Fruit fly (Drosophila melanogaster) whole organism, pupa: Measurements from ENCODE around the gene ND-ACP.

ENCODE experiments used
- CG10348 ChIP-seq: fragments of 200-800 bp; sonication (Bioruptor generic); IDR thresholded peaks from 2 replicates; pipeline ENCODE4 v1.3.6; 2022; ENCODE audit warnings: missing biosample characterization, missing genetic modification characterization
- CG17806 ChIP-seq: fragments of 200-800 bp; sonication (Bioruptor generic); optimal IDR thresholded peaks from 2 replicates; lab custom pipeline; 2018; ENCODE audit warnings: missing biosample characterization, mild to moderate bottlenecking, missing genetic modification characterization, moderate library complexity
- CG4496 ChIP-seq: fragments of 200-800 bp; sonication (Bioruptor generic); IDR thresholded peaks from 3 replicates; pipeline ENCODE4 v1.3.6; 2022; ENCODE audit warnings: missing biosample characterization, missing genetic modification characterization

DNA sequence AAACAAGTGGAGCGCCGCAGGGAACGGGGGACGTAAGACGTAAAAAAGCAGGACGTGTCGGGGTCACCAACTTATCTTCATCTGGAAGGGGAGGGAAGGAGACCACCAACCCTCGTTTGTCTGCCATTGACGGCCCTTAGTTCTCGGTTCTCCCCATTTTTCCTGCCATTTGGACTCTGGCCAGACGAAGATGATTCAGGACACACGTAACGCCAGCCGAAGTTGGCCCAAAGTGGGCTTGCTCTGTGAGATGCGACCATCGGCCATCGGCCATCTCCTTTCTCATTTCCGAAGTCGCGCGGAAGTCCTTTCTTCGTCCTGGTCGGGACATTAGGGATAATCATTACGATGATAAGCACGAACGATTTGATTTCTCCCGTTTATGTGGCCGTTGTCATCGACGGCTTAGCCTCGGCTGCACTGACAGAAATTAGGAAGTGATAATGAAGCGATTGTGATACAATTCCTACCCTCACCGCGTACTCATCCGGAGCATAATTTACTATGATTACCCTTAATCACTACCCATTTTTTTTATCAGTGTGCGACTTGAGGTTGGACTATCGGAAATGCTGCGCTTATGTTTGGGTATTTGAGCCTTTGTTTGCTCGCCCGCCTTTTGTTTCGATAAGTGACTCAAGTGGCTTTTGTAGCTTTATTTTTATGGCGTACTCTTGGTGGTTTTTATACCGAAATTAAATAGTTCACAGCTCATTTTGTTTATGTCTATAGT, 48.7 kb upstream of the ND-ACP start:
- TF ChIP-seq CG10348: no peak
- TF ChIP-seq CG17806 (tag; lab: Kevin White, UChicago): no peak
- no peak for TF ChIP-seq CG4496
